Fruit fly (Drosophila melanogaster): ENCODE data around the gene ArgRS.

dm6 chrX:15868781-15869180 lies 24.8 kb upstream of the ArgRS start:
- TF ChIP-seq CG10348 (GFP tag; IDR thresholded peaks at IDR 0.05) (no peak), EcR (GFP tag; optimal IDR thresholded peaks at IDR 0.05) (no peak), CG17806 (tag; optimal IDR thresholded peaks at IDR 0.05) (no peak)

Data from whole organism, pupa.